Worm (Caenorhabditis elegans) whole organism, late embryonic: ENCODE measurements around the gene C34C12.9.

Experiments used
- C38D4.7 ChIP-seq: fragments of 200-800 bp; sonication (Bioruptor generic); optimal IDR thresholded peaks from 2 replicates; lab custom pipeline; 2018; ENCODE audit warnings: mild to moderate bottlenecking, missing genetic modification characterization, moderate library complexity, missing compliant biosample characterization
- ahr-1 ChIP-seq: sonication (generic microtip); optimal IDR thresholded peaks from 2 replicates; lab custom pipeline; 2016; ENCODE audit warnings: missing genetic modification characterization, missing compliant biosample characterization
- ama-1 ChIP-seq: fragments of 150-350 bp; optimal IDR thresholded peaks from 2 replicates; lab custom pipeline; 2014
- ceh-2 ChIP-seq: sonication (generic microtip); optimal IDR thresholded peaks from 2 replicates; lab custom pipeline; 2016; ENCODE audit warnings: missing genotype, missing genetic modification characterization, missing compliant biosample characterization
- che-1 ChIP-seq: sonication (generic microtip); optimal IDR thresholded peaks from 2 replicates; lab custom pipeline; 2016; ENCODE audit warnings: mild to moderate bottlenecking, missing genetic modification characterization, missing compliant biosample characterization
- dmd-4 ChIP-seq: sonication (generic microtip); optimal IDR thresholded peaks from 2 replicates; lab custom pipeline; 2016; ENCODE audit warnings: borderline replicate concordance, missing genetic modification characterization, missing compliant biosample characterization
- fax-1 ChIP-seq: sonication (generic microtip); optimal IDR thresholded peaks from 2 replicates; lab custom pipeline; 2016; ENCODE audit warnings: missing genotype, missing genetic modification characterization, missing compliant biosample characterization
- fkh-10 ChIP-seq: fragments of 150-350 bp; optimal IDR thresholded peaks from 2 replicates; lab custom pipeline; 2014; ENCODE audit warnings: missing biosample characterization, missing genetic modification reagents, missing genetic modification characterization
- fkh-6 ChIP-seq: sonication (generic microtip); optimal IDR thresholded peaks from 2 replicates; lab custom pipeline; 2016; ENCODE audit warnings: missing genetic modification characterization, missing compliant biosample characterization
- hlh-6 ChIP-seq: sonication (generic microtip); optimal IDR thresholded peaks from 2 replicates; lab custom pipeline; 2016; ENCODE audit warnings: missing genotype, missing genetic modification characterization, missing compliant biosample characterization
- lin-11 ChIP-seq: fragments of 200-800 bp; sonication (Bioruptor generic); optimal IDR thresholded peaks from 2 replicates; lab custom pipeline; 2018; ENCODE audit warnings: mild to moderate bottlenecking, missing genetic modification characterization, missing compliant biosample characterization
- pha-4 ChIP-seq: fragments of 150-350 bp; optimal IDR thresholded peaks from 2 replicates; lab custom pipeline; 2018; ENCODE audit warnings: missing biosample characterization, missing genetic modification reagents, missing genetic modification characterization
- syd-9 ChIP-seq: sonication (generic microtip); optimal IDR thresholded peaks from 2 replicates; lab custom pipeline; 2016; ENCODE audit warnings: mild to moderate bottlenecking, missing genetic modification characterization, moderate library complexity, missing compliant biosample characterization
- unc-42 ChIP-seq: sonication (generic microtip); optimal IDR thresholded peaks from 2 replicates; lab custom pipeline; 2016; ENCODE audit warnings: missing genotype, missing genetic modification characterization, missing compliant biosample characterization

DNA sequence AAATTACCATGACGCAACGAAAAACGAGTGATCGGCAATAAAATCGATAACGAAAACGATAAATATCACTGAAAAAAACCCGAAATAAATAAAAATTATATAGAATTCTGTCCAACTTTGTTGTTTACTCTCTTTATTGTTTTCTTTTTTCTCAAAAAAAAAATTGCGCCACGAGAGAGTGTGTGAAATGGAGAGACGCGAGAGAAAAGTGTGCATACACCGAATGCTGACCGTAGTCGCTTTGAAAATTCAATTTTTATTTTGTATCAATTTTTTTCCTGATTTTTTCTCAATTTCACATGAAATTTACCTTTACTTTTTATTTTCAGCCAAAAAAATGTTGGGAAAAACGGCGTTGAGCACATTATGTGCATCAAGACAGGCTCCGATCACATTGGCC lies 34.6 kb upstream of the C34C12.9 start, which contains the start of the genes M01F1.4 and mrpl-35:
- TF ChIP-seq lin-11 (tag; lab: Kevin White, UChicago) (no peak), che-1 (tag; lab: Kevin White, UChicago) (no peak), dmd-4 (tag; lab: Kevin White, UChicago) (no peak), fkh-6 (tag; lab: Kevin White, UChicago) (no peak), ama-1 (lab: Kevin White, UChicago) (no peak), syd-9 (tag; lab: Kevin White, UChicago) (no peak), pha-4 (no peak), C38D4.7 (GFP tag; lab: Kevin White, UChicago) (no peak), ceh-2 (no peak), unc-42 (peak; percentile 35), ahr-1 (tag; lab: Kevin White, UChicago) (no peak), fkh-10 (no peak), hlh-6 (tag; lab: Kevin White, UChicago) (no peak), fax-1 (tag; lab: Kevin White, UChicago) (no peak)
